Worm (Caenorhabditis elegans) whole organism, late embryonic: ENCODE results near the gene lido-9.

ENCODE experiments used
- ama-1 ChIP-seq: fragments of 150-350 bp; optimal IDR thresholded peaks from 2 replicates; lab custom pipeline; 2014
- ceh-22 ChIP-seq: sonication (generic microtip); optimal IDR thresholded peaks from 2 replicates; lab custom pipeline; 2017; ENCODE audit warnings: missing biosample characterization, missing genetic modification characterization
- ceh-45 ChIP-seq: fragments of 200-800 bp; sonication (Bioruptor generic); IDR thresholded peaks from 2 replicates; pipeline ENCODE4 v1.3.6; 2022; ENCODE audit warnings: missing genetic modification reagents, missing genetic modification characterization, missing compliant biosample characterization
- ceh-6 ChIP-seq: fragments of 200-800 bp; sonication (Bioruptor generic); optimal IDR thresholded peaks from 2 replicates; lab custom pipeline; 2018; ENCODE audit warnings: mild to moderate bottlenecking, missing genetic modification characterization, missing compliant biosample characterization
- dve-1 ChIP-seq: sonication (generic microtip); optimal IDR thresholded peaks from 2 replicates; lab custom pipeline; 2017; ENCODE audit warnings: antibody characterized with exemption, mild to moderate bottlenecking, missing genetic modification characterization, missing compliant biosample characterization
- elt-2 ChIP-seq: sonication (generic microtip); optimal IDR thresholded peaks from 2 replicates; lab custom pipeline; 2016; ENCODE audit warnings: missing genetic modification reagents, missing genetic modification characterization, missing compliant biosample characterization
- lim-6 ChIP-seq: sonication (generic microtip); optimal IDR thresholded peaks from 2 replicates; lab custom pipeline; 2016; ENCODE audit warnings: missing genetic modification characterization, missing compliant biosample characterization
- nfya-1 ChIP-seq: sonication (generic microtip); optimal IDR thresholded peaks from 2 replicates; lab custom pipeline; 2017; ENCODE audit warnings: missing genetic modification characterization, mild to moderate bottlenecking, missing compliant biosample characterization, antibody characterized with exemption, moderate library complexity
- nhr-11 ChIP-seq: fragments of 150-350 bp; optimal IDR thresholded peaks from 2 replicates; lab custom pipeline; 2014; ENCODE audit warnings: missing biosample characterization, missing genetic modification characterization
- npax-4 ChIP-seq: sonication (generic microtip); optimal IDR thresholded peaks from 2 replicates; lab custom pipeline; 2016; ENCODE audit warnings: missing genetic modification characterization, missing compliant biosample characterization
- pat-9 ChIP-seq: fragments of 200-800 bp; sonication (Bioruptor generic); optimal IDR thresholded peaks from 2 replicates; lab custom pipeline; 2018; ENCODE audit warnings: mild to moderate bottlenecking, missing genetic modification characterization, moderate library complexity, missing compliant biosample characterization
- pqm-1 ChIP-seq: sonication (generic microtip); optimal IDR thresholded peaks from 2 replicates; lab custom pipeline; 2016; ENCODE audit warnings: missing genetic modification characterization, missing compliant biosample characterization
- sox-2 ChIP-seq: fragments of 200-800 bp; sonication (Bioruptor generic); IDR thresholded peaks from 2 replicates; pipeline ENCODE4 v1.3.6; 2022; ENCODE audit warnings: missing genetic modification reagents, missing genetic modification characterization, missing compliant biosample characterization
- tbx-2 ChIP-seq: sonication (generic microtip); optimal IDR thresholded peaks from 2 replicates; lab custom pipeline; 2016; ENCODE audit warnings: missing genetic modification characterization, missing compliant biosample characterization

ce11 chrII:2955656-2956115 lies 44.9 kb upstream of the lido-9 start, which contains the start of gene irld-48:
- no peak for TF ChIP-seq nhr-11
- TF ChIP-seq lim-6 (tag; lab: Kevin White, UChicago) = no peak
- no peak for TF ChIP-seq ceh-6 (GFP tag; lab: Kevin White, UChicago)
- no peak for TF ChIP-seq nfya-1 (tag; lab: Kevin White, UChicago)
- no peak for TF ChIP-seq ceh-22
- TF ChIP-seq ama-1 = no peak
- no peak for TF ChIP-seq sox-2 (GFP tag; lab: Robert Waterston, UW)
- TF ChIP-seq pat-9 (tag; lab: Kevin White, UChicago) = no peak
- no peak for TF ChIP-seq npax-4 (tag; lab: Kevin White, UChicago)
- no peak for TF ChIP-seq elt-2 (tag; lab: Kevin White, UChicago)
- no peak for TF ChIP-seq ceh-45 (GFP tag; lab: Robert Waterston, UW)
- TF ChIP-seq tbx-2 (tag; lab: Kevin White, UChicago) = no peak
- TF ChIP-seq dve-1 (tag; lab: Kevin White, UChicago) = no peak
- no peak for TF ChIP-seq pqm-1 (tag; lab: Kevin White, UChicago)
